Worm (Caenorhabditis elegans): ENCODE results near the gene lido-9.

DNA sequence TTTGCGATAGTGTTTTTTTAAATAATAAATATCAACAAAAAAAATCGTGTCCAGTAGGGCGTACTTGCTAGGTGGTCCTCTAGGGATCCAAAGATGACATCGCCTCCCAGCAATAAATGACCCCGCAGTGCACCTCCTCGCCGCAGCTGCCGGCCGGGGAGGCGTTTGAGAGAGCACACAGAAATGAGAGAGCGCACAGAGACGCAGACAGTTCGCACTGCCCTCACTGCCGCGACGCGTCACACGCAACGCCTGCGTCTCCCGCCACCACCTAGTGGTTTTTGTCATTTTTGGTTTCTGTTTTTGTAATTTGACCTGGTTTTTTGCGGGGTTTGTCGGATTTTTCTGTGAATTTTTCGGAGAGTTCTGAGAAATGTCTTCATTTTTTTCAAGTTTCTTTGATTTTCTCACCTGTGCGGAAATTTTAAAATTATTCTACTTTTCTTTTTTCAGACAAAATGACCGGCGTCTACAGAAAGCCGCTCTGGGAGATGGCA, 12.7 kb upstream of the lido-9 start, which contains the start of gene lido-7:
- TF ChIP-seq daf-12 (tag; optimal IDR thresholded peaks at IDR 0.05) = no peak
- no peak for TF ChIP-seq lin-15B (tag; optimal IDR thresholded peaks at IDR 0.05)
- TF ChIP-seq lir-3 (tag; optimal IDR thresholded peaks at IDR 0.05) = no peak
- TF ChIP-seq zag-1 (tag; optimal IDR thresholded peaks at IDR 0.05) = no peak
- 0 out of 2 replicates have a peak, but pooled peaks have one; percentile 26 for TF ChIP-seq nhr-41 (GFP tag; IDR thresholded peaks at IDR 0.05)
- TF ChIP-seq skn-1 (tag; optimal IDR thresholded peaks at IDR 0.05) = no peak
- TF ChIP-seq arid-1 (GFP tag; conservative IDR thresholded peaks at IDR 0.05) = no peak
- no peak for TF ChIP-seq jun-1 (tag; optimal IDR thresholded peaks at IDR 0.05)
- no peak for TF ChIP-seq Y5F2A.4 (GFP tag; optimal IDR thresholded peaks at IDR 0.05)
- TF ChIP-seq snpc-4 (tag; optimal IDR thresholded peaks at IDR 0.05) = no peak
- no peak for TF ChIP-seq nhr-11 (tag; optimal IDR thresholded peaks at IDR 0.05)
- peak; percentile 48 for TF ChIP-seq mep-1 (tag; optimal IDR thresholded peaks at IDR 0.05)
- no peak for TF ChIP-seq aly-2 (tag; optimal IDR thresholded peaks at IDR 0.05)
